Fruit fly (Drosophila melanogaster) whole organism, adult: Measurements from ENCODE around the gene CG7115.

Source experiments
- CG11617 ChIP-seq: fragments of 200-800 bp; sonication (Bioruptor generic); optimal IDR thresholded peaks from 2 replicates; lab custom pipeline; 2017; ENCODE audit warnings: mild to moderate bottlenecking, missing biosample characterization, missing genetic modification reagents, missing genetic modification characterization
- CG33017 ChIP-seq: fragments of 200-800 bp; sonication (Bioruptor generic); optimal IDR thresholded peaks from 2 replicates; lab custom pipeline; 2018; ENCODE audit warnings: missing biosample characterization, mild to moderate bottlenecking, missing genetic modification characterization, moderate library complexity
- Mnt ChIP-seq: fragments of 200-800 bp; sonication (Bioruptor generic); optimal IDR thresholded peaks from 2 replicates; lab custom pipeline; 2016; ENCODE audit warnings: missing biosample characterization, mild to moderate bottlenecking, missing genetic modification characterization
- bab1 ChIP-seq: fragments of 200-800 bp; sonication (Bioruptor generic); optimal IDR thresholded peaks from 3 replicates; lab custom pipeline; 2019; ENCODE audit warnings: missing biosample characterization, mild to moderate bottlenecking, missing genetic modification characterization, moderate library complexity
- cnc ChIP-seq, 2 experiments: fragments of >200 bp; optimal IDR thresholded peaks; 2 replicates each; lab custom pipeline; 2017
- kay ChIP-seq: fragments of 200-800 bp; sonication (Bioruptor generic); peaks from one replicate; lab custom pipeline; 2016; ENCODE audit warnings: missing biosample characterization, missing genetic modification characterization, borderline replicate concordance

DNA sequence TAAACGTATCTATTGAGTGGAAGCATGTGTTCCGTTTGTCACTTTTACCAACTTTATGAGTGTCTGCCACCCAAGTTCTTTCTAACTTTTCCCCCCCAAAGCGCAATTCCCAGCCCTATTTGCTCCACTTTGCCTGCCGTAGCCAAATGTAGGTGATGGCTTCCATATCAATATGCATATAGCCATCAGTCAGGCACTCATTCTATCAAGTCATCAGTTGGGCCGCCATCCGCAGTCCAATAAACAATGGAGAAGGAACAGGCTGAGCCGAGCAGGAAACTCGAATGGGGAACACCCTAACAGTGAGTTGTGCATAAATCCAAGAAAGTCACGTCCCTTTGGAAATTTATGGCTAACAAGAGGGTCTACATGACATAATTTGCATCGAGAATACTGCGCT lies 13.4 kb upstream of the CG7115 start:
- TF ChIP-seq kay (GFP tag; lab: Kevin White, UChicago) (no peak), Mnt (no peak), CG11617 (GFP tag; lab: Kevin White, UChicago) (no peak), CG33017 (tag; lab: Kevin White, UChicago) (no peak), bab1 (GFP tag; lab: Kevin White, UChicago) (no peak), cnc (optimal IDR thresholded peaks at IDR 0.05; lab: Kevin White, UChicago) (no peak)
